Fruit fly (Drosophila melanogaster) whole organism, prepupa: ENCODE measurements around the gene Rab9.

ENCODE experiments used
- Blimp-1 ChIP-seq: fragments of 200-800 bp; sonication (Bioruptor generic); optimal IDR thresholded peaks from 3 replicates; lab custom pipeline; 2017; ENCODE audit warnings: missing biosample characterization, missing genetic modification characterization, mild to moderate bottlenecking, moderate library complexity, missing genetic modification reagents
- CG11762 ChIP-seq: fragments of 200-800 bp; sonication (Bioruptor generic); optimal IDR thresholded peaks from 3 replicates; lab custom pipeline; 2016; ENCODE audit warnings: missing biosample characterization, missing genetic modification characterization; ENCODE audit not compliant: insufficient read depth
- CG11902 ChIP-seq: fragments of 200-800 bp; sonication (Bioruptor generic); optimal IDR thresholded peaks from 3 replicates; lab custom pipeline; 2016; ENCODE audit warnings: missing biosample characterization, missing genetic modification characterization
- CG15336 ChIP-seq: fragments of 200-800 bp; sonication (Bioruptor generic); IDR thresholded peaks from 2 replicates; pipeline ENCODE4 v1.3.6; 2022; ENCODE audit warnings: missing biosample characterization, missing genetic modification characterization
- CG16779 ChIP-seq: fragments of 200-800 bp; sonication (Bioruptor generic); optimal IDR thresholded peaks from 3 replicates; lab custom pipeline; 2017; ENCODE audit warnings: missing biosample characterization, mild to moderate bottlenecking, missing genetic modification characterization
- CG3032 ChIP-seq: fragments of 200-800 bp; optimal IDR thresholded peaks from 2 replicates; lab custom pipeline; 2019; ENCODE audit warnings: missing biosample characterization, mild to moderate bottlenecking, missing genetic modification characterization, moderate library complexity
- CG32006 ChIP-seq: fragments of 200-800 bp; sonication (Bioruptor generic); optimal IDR thresholded peaks from 3 replicates; lab custom pipeline; 2017; ENCODE audit warnings: missing biosample characterization, mild to moderate bottlenecking, missing genetic modification characterization
- CG3919 ChIP-seq: fragments of 200-800 bp; sonication (Bioruptor generic); optimal IDR thresholded peaks from 3 replicates; lab custom pipeline; 2016; ENCODE audit warnings: missing biosample characterization, missing genetic modification characterization
- CG4318 ChIP-seq: fragments of 200-800 bp; sonication (Bioruptor generic); optimal IDR thresholded peaks from 3 replicates; lab custom pipeline; 2017; ENCODE audit warnings: missing biosample characterization, mild to moderate bottlenecking, missing genetic modification characterization
- CG6792 ChIP-seq: fragments of 200-800 bp; sonication (Bioruptor generic); optimal IDR thresholded peaks from 3 replicates; lab custom pipeline; 2016; ENCODE audit warnings: missing biosample characterization, missing genetic modification characterization
- CG6808 ChIP-seq: fragments of 200-800 bp; sonication (Bioruptor generic); optimal IDR thresholded peaks from 3 replicates; lab custom pipeline; 2017; ENCODE audit warnings: missing biosample characterization, missing genetic modification characterization, mild to moderate bottlenecking, moderate library complexity, missing genetic modification reagents
- CG6854 ChIP-seq: fragments of 200-800 bp; sonication (Bioruptor generic); optimal IDR thresholded peaks from 2 replicates; lab custom pipeline; 2017; ENCODE audit warnings: missing biosample characterization, mild to moderate bottlenecking, missing genetic modification characterization
- CG7368 ChIP-seq: fragments of 200-800 bp; sonication (Bioruptor generic); optimal IDR thresholded peaks from 3 replicates; lab custom pipeline; 2016; ENCODE audit warnings: missing biosample characterization, missing genetic modification characterization
- CG8319 ChIP-seq: fragments of 200-800 bp; sonication (Bioruptor generic); optimal IDR thresholded peaks from 3 replicates; lab custom pipeline; 2016; ENCODE audit warnings: missing biosample characterization, missing genetic modification characterization
- CG8632 ChIP-seq: fragments of 200-800 bp; sonication (Bioruptor generic); optimal IDR thresholded peaks from 3 replicates; lab custom pipeline; 2016; ENCODE audit warnings: missing biosample characterization, missing genetic modification characterization
- Eip78C ChIP-seq: fragments of 200-800 bp; sonication (Bioruptor generic); peaks from one replicate; lab custom pipeline; 2016; ENCODE audit warnings: missing biosample characterization, missing genetic modification characterization
- Ets96B ChIP-seq: fragments of 200-800 bp; optimal IDR thresholded peaks from 2 replicates; lab custom pipeline; 2019; ENCODE audit warnings: missing biosample characterization, mild to moderate bottlenecking, missing genetic modification characterization, moderate library complexity
- Hr38 ChIP-seq: sonication (Bioruptor generic); optimal IDR thresholded peaks from 2 replicates; lab custom pipeline; 2016; ENCODE audit warnings: missing biosample characterization, missing genetic modification characterization
- Hr4 ChIP-seq: fragments of 200-800 bp; sonication (Bioruptor generic); optimal IDR thresholded peaks from 3 replicates; lab custom pipeline; 2016; ENCODE audit warnings: missing biosample characterization, missing genetic modification characterization
- Lpt ChIP-seq: fragments of 200-800 bp; sonication (Bioruptor generic); optimal IDR thresholded peaks from 3 replicates; lab custom pipeline; 2016; ENCODE audit warnings: missing biosample characterization, missing genetic modification characterization
- OdsH ChIP-seq: fragments of 200-800 bp; sonication (Bioruptor generic); optimal IDR thresholded peaks from 3 replicates; lab custom pipeline; 2016; ENCODE audit warnings: missing biosample characterization, missing genetic modification characterization
- Sox102F ChIP-seq: fragments of 200-800 bp; sonication (Bioruptor generic); optimal IDR thresholded peaks from 2 replicates; lab custom pipeline; 2016; ENCODE audit warnings: missing biosample characterization, mild to moderate bottlenecking, missing genetic modification characterization
- Sox14 ChIP-seq: fragments of 200-800 bp; sonication (Bioruptor generic); optimal IDR thresholded peaks from 3 replicates; lab custom pipeline; 2016; ENCODE audit warnings: missing biosample characterization, missing genetic modification characterization
- Sox15 ChIP-seq: fragments of 200-800 bp; sonication (Bioruptor generic); optimal IDR thresholded peaks from 3 replicates; lab custom pipeline; 2016; ENCODE audit warnings: missing biosample characterization, missing genetic modification characterization
- achi ChIP-seq: fragments of 200-800 bp; sonication (Bioruptor generic); optimal IDR thresholded peaks from 3 replicates; lab custom pipeline; 2016; ENCODE audit warnings: missing biosample characterization, missing genetic modification characterization
- acj6 ChIP-seq: fragments of 200-800 bp; sonication (Bioruptor generic); optimal IDR thresholded peaks from 3 replicates; lab custom pipeline; 2016; ENCODE audit warnings: missing biosample characterization, missing genetic modification characterization
- dsx ChIP-seq: fragments of 200-800 bp; optimal IDR thresholded peaks from 3 replicates; lab custom pipeline; 2019; ENCODE audit warnings: missing biosample characterization, mild to moderate bottlenecking, missing genetic modification characterization, moderate library complexity; ENCODE audit not compliant: poor library complexity, severe bottlenecking
- esn ChIP-seq: fragments of 200-800 bp; sonication (Bioruptor generic); optimal IDR thresholded peaks from 2 replicates; lab custom pipeline; 2016; ENCODE audit warnings: missing biosample characterization, mild to moderate bottlenecking, missing genetic modification characterization, moderate library complexity
- fkh ChIP-seq: fragments of 200-800 bp; sonication (Bioruptor generic); optimal IDR thresholded peaks from 3 replicates; lab custom pipeline; 2017; ENCODE audit warnings: missing biosample characterization, mild to moderate bottlenecking, missing genetic modification characterization, moderate library complexity
- net ChIP-seq: fragments of 200-800 bp; sonication (Bioruptor generic); optimal IDR thresholded peaks from 3 replicates; lab custom pipeline; 2016; ENCODE audit warnings: missing biosample characterization, missing genetic modification characterization
- salr ChIP-seq, 2 experiments: fragments of 200-800 bp; sonication (Bioruptor generic); optimal IDR thresholded peaks; 3 replicates each; lab custom pipeline; 2016 to 2018; ENCODE audit warnings: missing biosample characterization in 2 of 2, missing genetic modification characterization in 2 of 2, mild to moderate bottlenecking in 1 of 2
- spab ChIP-seq: fragments of 200-800 bp; sonication (Bioruptor generic); optimal IDR thresholded peaks from 2 replicates; lab custom pipeline; 2017; ENCODE audit warnings: missing biosample characterization, mild to moderate bottlenecking, missing genetic modification characterization, missing genetic modification reagents
- ss ChIP-seq, 2 experiments: fragments of 200-800 bp; sonication (Bioruptor generic); optimal IDR thresholded peaks; 2 replicates in 1 of 2; 3 replicates in 1 of 2; lab custom pipeline; 2017 to 2018; ENCODE audit warnings: mild to moderate bottlenecking in 2 of 2, missing biosample characterization in 2 of 2, missing genetic modification characterization in 2 of 2, moderate library complexity in 1 of 2
- svp ChIP-seq: fragments of 200-800 bp; sonication (Bioruptor generic); peaks from one replicate; lab custom pipeline; 2016; ENCODE audit warnings: missing biosample characterization, missing genetic modification characterization
- topi ChIP-seq: fragments of 200-800 bp; sonication (Bioruptor generic); optimal IDR thresholded peaks from 3 replicates; lab custom pipeline; 2016; ENCODE audit warnings: missing biosample characterization, missing genetic modification characterization
- vri ChIP-seq: fragments of 200-800 bp; sonication (Bioruptor generic); optimal IDR thresholded peaks from 3 replicates; lab custom pipeline; 2016; ENCODE audit warnings: missing biosample characterization, mild to moderate bottlenecking, missing genetic modification characterization

The Rab9 gene

DNA sequence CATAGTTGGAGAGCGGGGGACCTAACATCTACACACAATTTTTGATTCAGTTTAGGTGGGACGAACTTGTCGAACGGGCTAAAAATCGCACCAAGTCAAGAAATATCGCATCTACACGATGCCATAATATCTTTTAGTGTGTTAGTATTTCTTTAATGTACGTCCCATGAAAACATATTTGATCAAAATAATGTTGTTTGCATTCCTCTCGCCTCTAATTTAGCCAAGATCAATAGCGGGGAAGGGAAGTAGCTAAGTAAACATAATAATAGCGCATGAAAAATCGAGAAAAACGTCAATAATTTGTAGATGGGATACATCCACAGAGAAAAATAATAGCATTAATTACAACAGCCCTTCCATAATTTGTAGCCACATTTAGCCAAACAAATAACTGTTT, 20.4 kb upstream of the Rab9 start:
- TF ChIP-seq ss (GFP tag; optimal IDR thresholded peaks at IDR 0.05; lab: Kevin White, UChicago): no peak
- peak; percentile 72 for TF ChIP-seq fkh

DNA sequence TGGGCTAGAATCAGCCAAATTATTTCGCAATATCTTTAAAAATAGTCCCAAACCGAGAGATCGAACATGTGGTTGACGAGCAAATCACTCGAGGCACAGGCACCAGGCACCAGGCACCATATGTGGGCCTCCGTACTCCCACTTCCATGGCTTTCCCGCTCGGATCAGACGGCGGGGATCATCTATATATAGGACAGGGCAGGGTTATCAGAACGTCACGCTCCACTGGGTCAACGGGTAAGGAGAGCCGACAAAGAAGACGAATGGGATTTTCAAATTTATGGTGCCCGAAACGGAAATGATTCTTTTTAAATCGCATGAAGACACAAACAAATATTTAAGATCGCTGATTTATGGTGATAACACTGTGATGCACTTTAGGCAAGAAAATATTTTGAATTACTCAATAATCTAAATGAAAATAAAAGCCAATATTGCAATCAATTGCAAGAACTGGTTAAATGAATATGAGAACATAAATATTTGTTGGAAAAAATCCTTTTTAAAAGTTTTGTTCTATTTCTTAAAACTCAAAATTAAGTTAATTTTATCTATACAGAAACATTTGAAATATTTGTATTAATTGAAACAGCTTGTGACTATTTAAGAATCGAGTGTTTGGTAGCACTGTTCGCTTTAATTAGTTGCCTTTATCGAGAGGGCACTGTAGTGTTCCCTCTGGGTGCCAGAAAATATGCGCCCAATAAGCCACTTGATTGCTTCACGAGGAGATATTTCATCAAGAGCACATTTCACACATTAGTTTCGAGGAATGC, 19.1 kb upstream of the Rab9 start:
- no peak for TF ChIP-seq achi (GFP tag; lab: Kevin White, UChicago)
- TF ChIP-seq CG6854: no peak
- peak; percentile 96 for TF ChIP-seq svp
- TF ChIP-seq vri (GFP tag; lab: Kevin White, UChicago): no peak
- TF ChIP-seq Eip78C (GFP tag; lab: Kevin White, UChicago): peak; percentile 8

DNA sequence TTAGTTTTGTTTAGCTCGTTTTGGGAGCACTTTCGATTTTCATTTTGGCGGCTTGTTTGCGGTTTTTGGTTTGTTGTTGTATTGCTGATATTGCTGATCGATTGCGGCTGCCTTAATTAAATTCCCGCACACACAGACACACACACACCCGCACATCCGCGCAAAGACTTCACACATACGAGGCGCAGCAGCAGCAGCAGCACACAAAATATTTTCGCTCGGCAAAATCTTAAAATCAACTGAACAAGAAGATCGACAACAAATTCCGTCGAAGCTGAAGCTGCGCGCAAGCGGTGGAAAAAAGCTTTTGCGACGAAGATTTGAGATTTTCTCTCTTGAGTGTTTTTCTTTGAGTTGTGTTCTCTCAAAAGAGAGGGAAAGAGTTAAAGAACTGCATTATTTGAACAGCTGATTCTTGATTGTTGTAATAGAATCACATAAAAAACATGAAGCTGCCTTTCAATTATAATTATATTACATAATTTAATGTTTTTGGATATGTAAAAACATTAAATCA, 18.1 kb upstream of the Rab9 start:
- no peak for TF ChIP-seq Eip78C (GFP tag; lab: Kevin White, UChicago)
- TF ChIP-seq svp: peak; percentile 33
- no peak for TF ChIP-seq Sox14
- TF ChIP-seq CG4318: no peak
- peak in 1 of 2 experiments; percentile 11 for TF ChIP-seq ss (GFP tag; optimal IDR thresholded peaks at IDR 0.05; lab: Kevin White, UChicago)
- no peak for TF ChIP-seq fkh
- no peak for TF ChIP-seq CG11762 (GFP tag; lab: Kevin White, UChicago)
- peak; percentile 36 for TF ChIP-seq dsx (GFP tag; lab: Kevin White, UChicago)
- TF ChIP-seq Hr38 (GFP tag; lab: Kevin White, UChicago): no peak
- no peak for TF ChIP-seq Hr4 (GFP tag; lab: Kevin White, UChicago)
- no peak for TF ChIP-seq CG6792 (GFP tag; lab: Kevin White, UChicago)
- TF ChIP-seq CG3032 (tag; lab: Kevin White, UChicago): no peak
- TF ChIP-seq Blimp-1 (GFP tag; lab: Kevin White, UChicago): peak; percentile 32
- TF ChIP-seq esn (GFP tag; lab: Kevin White, UChicago): no peak
- TF ChIP-seq salr (GFP tag; optimal IDR thresholded peaks at IDR 0.05; lab: Kevin White, UChicago): no peak
- TF ChIP-seq CG7368 (GFP tag; lab: Kevin White, UChicago): no peak

dm6 chr2L:19415133-19415532, 17.2 kb upstream of the Rab9 start:
- TF ChIP-seq vri (GFP tag; lab: Kevin White, UChicago): no peak
- no peak for TF ChIP-seq Sox15 (GFP tag; lab: Kevin White, UChicago)
- TF ChIP-seq CG3919 (GFP tag; lab: Kevin White, UChicago): no peak
- TF ChIP-seq CG11902: no peak
- TF ChIP-seq Ets96B: no peak
- TF ChIP-seq CG6854: no peak

dm6 chr2L:19415859-19416258, 16.5 kb upstream of the Rab9 start:
- TF ChIP-seq CG15336 (GFP tag; lab: Robert Waterston, UW): 0 out of 2 replicates have a peak, but pooled peaks have one; percentile 31
- TF ChIP-seq OdsH (GFP tag; lab: Kevin White, UChicago): no peak
- peak; percentile 17 for TF ChIP-seq Eip78C (GFP tag; lab: Kevin White, UChicago)

- no peak for TF ChIP-seq CG6808 (GFP tag; lab: Kevin White, UChicago)
- TF ChIP-seq Hr4 (GFP tag; lab: Kevin White, UChicago): peak; percentile 80
- TF ChIP-seq fkh: peak; percentile 77
- TF ChIP-seq net (GFP tag; lab: Kevin White, UChicago): peak; percentile 75
- peak; percentile 35 for TF ChIP-seq CG11762 (GFP tag; lab: Kevin White, UChicago)
- TF ChIP-seq topi: peak; percentile 4
- no peak for TF ChIP-seq CG8632 (GFP tag; lab: Kevin White, UChicago)
- TF ChIP-seq Lpt: peak; percentile 66
- peak; percentile 21 for TF ChIP-seq esn (GFP tag; lab: Kevin White, UChicago)
- peak; percentile 49 for TF ChIP-seq acj6 (GFP tag; lab: Kevin White, UChicago)
- peak; percentile 82 for TF ChIP-seq CG32006 (GFP tag; lab: Kevin White, UChicago)
- TF ChIP-seq CG8319 (GFP tag; lab: Kevin White, UChicago): no peak
- peak; percentile 76 for TF ChIP-seq Eip78C (GFP tag; lab: Kevin White, UChicago)
- TF ChIP-seq vri (GFP tag; lab: Kevin White, UChicago): no peak
- TF ChIP-seq spab (GFP tag; lab: Kevin White, UChicago): no peak
- TF ChIP-seq CG3032 (tag; lab: Kevin White, UChicago): no peak
- peak; percentile 42 for TF ChIP-seq CG16779 (tag; lab: Kevin White, UChicago)
- TF ChIP-seq Sox102F (GFP tag; lab: Kevin White, UChicago): no peak
- no peak for TF ChIP-seq Blimp-1 (GFP tag; lab: Kevin White, UChicago)
- peak; percentile 72 for TF ChIP-seq achi (GFP tag; lab: Kevin White, UChicago)
These were observed 15.5 kb upstream of the Rab9 start, which contains the start of gene Lectin-galC1 for dm6 chr2L:19416602-19417497. TSS of gene Lectin-galC1 (plus strand) at chr2L:19417447.
